Worm (Caenorhabditis elegans): ENCODE measurements around the gene F22B3.7.

DNA sequence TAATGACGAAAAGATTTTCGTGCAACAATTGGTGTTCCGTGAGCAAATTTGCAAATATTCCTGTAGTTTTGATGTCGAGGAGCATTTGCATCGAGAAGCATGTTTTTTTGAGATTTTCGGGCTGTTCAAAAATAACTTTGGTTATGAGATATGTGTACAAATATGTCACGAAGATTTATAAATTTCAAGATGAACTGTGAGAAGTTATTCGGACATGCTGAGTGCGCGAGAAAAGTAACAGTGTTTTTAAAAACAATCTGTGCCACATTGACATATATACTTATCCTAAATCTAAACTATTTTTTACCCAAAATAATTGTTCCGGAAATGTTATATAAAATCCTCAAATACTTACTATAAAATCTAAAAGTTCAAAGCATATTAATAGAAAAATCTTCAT lies at the start of gene F22B3.7:
- TF ChIP-seq ceh-82 (tag; optimal IDR thresholded peaks at IDR 0.05) (no peak), nhr-76 (tag; optimal IDR thresholded peaks at IDR 0.05) (no peak), pqm-1 (tag; optimal IDR thresholded peaks at IDR 0.05) (no peak), lin-15B (tag; optimal IDR thresholded peaks at IDR 0.05) (no peak), unc-62 (GFP tag; optimal IDR thresholded peaks at IDR 0.05) (no peak), snpc-4 (tag; optimal IDR thresholded peaks at IDR 0.05) (no peak), ztf-11 (tag; optimal IDR thresholded peaks at IDR 0.05) (no peak)
